Worm (Caenorhabditis elegans) whole organism, L4 larva: Measurements from ENCODE around the gene ech-9.

ENCODE experiments used
- R02D3.7 ChIP-seq: fragments of 150-350 bp; sonication (generic microtip); optimal IDR thresholded peaks from 3 replicates; lab custom pipeline; 2014; ENCODE audit warnings: missing biosample characterization, missing genetic modification characterization
- aha-1 ChIP-seq: fragments of 150-350 bp; peaks from one replicate; lab custom pipeline; 2014; ENCODE audit warnings: missing biosample characterization, missing genetic modification characterization
- ama-1 ChIP-seq: fragments of 150-350 bp; optimal IDR thresholded peaks from 2 replicates; lab custom pipeline; 2014; ENCODE audit warnings: inconsistent platforms, mixed read lengths
- arid-1 ChIP-seq: fragments of 200-800 bp; sonication (Bioruptor generic); conservative IDR thresholded peaks from 2 replicates; pipeline ENCODE4 v1.3.6; 2022; ENCODE audit warnings: missing genetic modification reagents, missing genetic modification characterization, missing compliant biosample characterization
- daf-8 ChIP-seq: fragments of 200-800 bp; sonication (Bioruptor generic); IDR thresholded peaks from 2 replicates; pipeline ENCODE4 v1.3.6; 2022; ENCODE audit warnings: missing genetic modification characterization, missing compliant biosample characterization
- lin-13 ChIP-seq: fragments of 150-350 bp; optimal IDR thresholded peaks from 2 replicates; lab custom pipeline; 2014; ENCODE audit warnings: missing biosample characterization, missing genetic modification reagents, missing genetic modification characterization
- nhr-11 ChIP-seq: fragments of 150-350 bp; optimal IDR thresholded peaks from 2 replicates; lab custom pipeline; 2014; ENCODE audit warnings: missing biosample characterization, missing genetic modification characterization
- pha-4 ChIP-seq, 2 experiments: fragments of 150-350 bp in 1 of 2; fragments of 200-800 bp in 1 of 2; sonication (Bioruptor generic) in 1 of 2; IDR thresholded peaks in 1 of 2; optimal IDR thresholded peaks in 1 of 2; 2 replicates each; pipeline versions ENCODE4 v1.3.6 to Lab custom; 2014 to 2022; ENCODE audit warnings: missing genetic modification characterization in 2 of 2, missing genetic modification reagents in 2 of 2, missing biosample characterization in 1 of 2, missing compliant biosample characterization in 1 of 2
- pqm-1 ChIP-seq: sonication (generic microtip); optimal IDR thresholded peaks from 2 replicates; lab custom pipeline; 2017; ENCODE audit warnings: missing biosample characterization, missing genetic modification characterization
- saeg-2 ChIP-seq: fragments of 200-800 bp; sonication (Bioruptor generic); IDR thresholded peaks from 2 replicates; pipeline ENCODE4 v1.3.6; 2022; ENCODE audit warnings: missing genetic modification reagents, missing genetic modification characterization, missing compliant biosample characterization
- sdz-12 ChIP-seq: fragments of 200-800 bp; sonication (Bioruptor generic); optimal IDR thresholded peaks from 2 replicates; lab custom pipeline; 2018; ENCODE audit warnings: mild to moderate bottlenecking, missing genetic modification characterization, missing compliant biosample characterization
- skn-1 ChIP-seq: fragments of 150-350 bp; optimal IDR thresholded peaks from 2 replicates; lab custom pipeline; 2014; ENCODE audit warnings: missing biosample characterization, missing genetic modification characterization
- snpc-4 ChIP-seq: fragments of 150-350 bp; optimal IDR thresholded peaks from 2 replicates; lab custom pipeline; 2014; ENCODE audit warnings: missing biosample characterization, missing genetic modification characterization

DNA sequence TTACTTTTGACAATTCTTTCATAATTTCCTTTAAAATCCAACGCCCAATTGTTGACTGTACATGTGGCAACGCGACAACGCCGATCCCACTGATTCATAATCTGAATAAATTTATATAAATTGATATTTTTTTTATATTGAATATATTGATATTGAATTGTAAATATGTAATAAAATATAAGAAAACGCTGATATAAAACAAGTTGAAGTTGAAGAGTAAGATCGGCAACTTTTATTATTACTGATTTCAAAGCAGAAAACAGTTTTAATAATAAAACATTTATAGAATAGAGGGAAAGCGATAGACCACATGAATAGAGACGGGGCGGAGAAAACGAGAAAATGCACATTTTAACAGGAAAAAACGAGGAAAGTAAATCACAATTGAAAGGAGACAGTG lies 15.9 kb downstream of the ech-9 start, which contains the start of gene qns-1:
- TF ChIP-seq sdz-12 (GFP tag; lab: Kevin White, UChicago) (no peak), nhr-11 (tag; lab: Kevin White, UChicago) (no peak), snpc-4 (tag; lab: Kevin White, UChicago) (no peak), ama-1 (lab: Kevin White, UChicago) (no peak), arid-1 (GFP tag; lab: Robert Waterston, UW) (no peak), daf-8 (GFP tag; lab: Robert Waterston, UW) (no peak), saeg-2 (GFP tag; lab: Robert Waterston, UW) (no peak), R02D3.7 (tag; lab: Kevin White, UChicago) (no peak), pha-4 (GFP tag; IDR thresholded peaks at IDR 0.05; lab: Robert Waterston, UW) (no peak), pha-4 (tag; optimal IDR thresholded peaks at IDR 0.05; lab: Kevin White, UChicago) (no peak), pqm-1 (tag; lab: Kevin White, UChicago) (no peak), lin-13 (GFP tag; lab: Kevin White, UChicago) (no peak), aha-1 (no peak), skn-1 (no peak)
